Fruit fly (Drosophila melanogaster) whole organism: Measurements from ENCODE around the gene CG14974.

Source experiments
- Dll ChIP-seq: fragments of >200 bp; optimal IDR thresholded peaks from 2 replicates; lab custom pipeline; 2017
- pan ChIP-seq: fragments of >200 bp; optimal IDR thresholded peaks from 2 replicates; lab custom pipeline; 2017

dm6 chr3L:3617252-3617651 lies 3.6 kb downstream of the CG14974 start:
- TF ChIP-seq pan (lab: Kevin White, UChicago) (no peak), Dll (no peak)
